Fruit fly (Drosophila melanogaster): ENCODE data around the gene Ets96B.

DNA sequence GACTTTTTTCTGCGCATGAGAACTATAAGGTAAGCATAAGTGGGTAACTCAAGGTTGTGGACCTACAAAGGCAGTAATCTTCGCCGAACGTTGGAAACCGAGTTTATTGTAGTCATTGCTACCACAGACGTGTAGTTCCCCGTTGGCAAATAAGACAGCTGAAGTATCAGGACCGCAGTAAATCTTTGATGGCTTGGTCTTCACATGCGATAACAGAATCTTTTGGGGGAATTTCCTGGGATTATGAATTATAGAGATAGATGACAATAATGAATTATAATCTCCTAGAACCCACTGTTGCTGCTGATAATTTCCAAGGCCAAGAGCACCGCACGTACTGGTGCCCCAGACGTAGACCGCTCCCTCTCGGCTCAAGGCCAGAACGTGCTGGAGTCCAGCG lies 35.2 kb downstream of the Ets96B start:
- TF ChIP-seq Sin3A (optimal IDR thresholded peaks at IDR 0.05), result no peak
- TF ChIP-seq insv (optimal IDR thresholded peaks at IDR 0.05), result no peak
- no peak for TF ChIP-seq psq (optimal IDR thresholded peaks at IDR 0.05)
- TF ChIP-seq Myc (optimal IDR thresholded peaks at IDR 0.05), result no peak
